Worm (Caenorhabditis elegans) whole organism, L1 larva: ENCODE results near the gene D1046.18.

ENCODE experiments used
- C04F5.9 ChIP-seq: sonication (generic microtip); optimal IDR thresholded peaks from 2 replicates; lab custom pipeline; 2016; ENCODE audit warnings: missing genetic modification characterization, missing compliant biosample characterization
- C16A3.4 ChIP-seq: fragments of 150-350 bp; optimal IDR thresholded peaks from 2 replicates; lab custom pipeline; 2014; ENCODE audit warnings: missing biosample characterization, missing genetic modification characterization
- F16B12.6 ChIP-seq: fragments of 150-350 bp; optimal IDR thresholded peaks from 2 replicates; lab custom pipeline; 2014; ENCODE audit warnings: missing biosample characterization, missing genetic modification characterization
- Y116A8C.19 ChIP-seq: sonication (generic microtip); optimal IDR thresholded peaks from 2 replicates; lab custom pipeline; 2016; ENCODE audit warnings: missing compliant biosample characterization, missing genetic modification characterization, borderline replicate concordance
- alr-1 ChIP-seq: fragments of 200-800 bp; sonication (Bioruptor generic); optimal IDR thresholded peaks from 2 replicates; lab custom pipeline; 2018; ENCODE audit warnings: borderline replicate concordance, mild to moderate bottlenecking, missing genetic modification characterization, missing compliant biosample characterization
- blmp-1 ChIP-seq: fragments of 150-350 bp; optimal IDR thresholded peaks from 2 replicates; lab custom pipeline; 2014; ENCODE audit warnings: missing biosample characterization, missing genetic modification characterization
- ceh-8 ChIP-seq: fragments of 200-800 bp; sonication (Bioruptor generic); optimal IDR thresholded peaks from 2 replicates; lab custom pipeline; 2018; ENCODE audit warnings: mild to moderate bottlenecking, missing genetic modification characterization, moderate library complexity, missing compliant biosample characterization
- dpl-1 ChIP-seq, 3 experiments: fragments of 150-350 bp in 2 of 3; sonication (generic microtip) in 1 of 3; optimal IDR thresholded peaks; 2 replicates each; lab custom pipeline; 2014 to 2017; ENCODE audit warnings: missing biosample characterization in 3 of 3, missing genetic modification characterization in 3 of 3, missing genetic modification reagents in 3 of 3
- dsc-1 ChIP-seq: sonication (generic microtip); optimal IDR thresholded peaks from 2 replicates; lab custom pipeline; 2016; ENCODE audit warnings: mild to moderate bottlenecking, missing genetic modification characterization, missing compliant biosample characterization
- efl-1 ChIP-seq, 4 experiments: fragments of 150-350 bp; optimal IDR thresholded peaks in 3 of 4; peaks in 1 of 4; 1 replicate in 1 of 4; 2 replicates in 3 of 4; lab custom pipeline; 2014; ENCODE audit warnings: missing biosample characterization in 2 of 4, missing genetic modification characterization in 2 of 4, missing genetic modification reagents in 2 of 4
- egl-13 ChIP-seq: sonication (generic microtip); optimal IDR thresholded peaks from 2 replicates; lab custom pipeline; 2016; ENCODE audit warnings: missing genotype, missing genetic modification reagents, missing genetic modification characterization, missing compliant biosample characterization
- egl-27 ChIP-seq, 2 experiments: fragments of 150-350 bp in 1 of 2; sonication (generic microtip); optimal IDR thresholded peaks; 3 replicates each; lab custom pipeline; 2017 to 2018; ENCODE audit warnings: missing biosample characterization in 2 of 2, missing genetic modification characterization in 2 of 2, missing genetic modification reagents in 2 of 2
- elt-2 ChIP-seq: sonication (generic microtip); optimal IDR thresholded peaks from 2 replicates; lab custom pipeline; 2016; ENCODE audit warnings: missing genetic modification characterization, mild to moderate bottlenecking, inconsistent platforms, missing compliant biosample characterization, missing genetic modification reagents
- fkh-4 ChIP-seq: sonication (generic microtip); optimal IDR thresholded peaks from 2 replicates; lab custom pipeline; 2016; ENCODE audit warnings: missing compliant biosample characterization, missing genetic modification characterization, borderline replicate concordance
- fkh-8 ChIP-seq: sonication (generic microtip); optimal IDR thresholded peaks from 2 replicates; lab custom pipeline; 2016; ENCODE audit warnings: mild to moderate bottlenecking, missing genetic modification characterization, missing compliant biosample characterization
- hlh-17 ChIP-seq: fragments of 200-800 bp; sonication (Bioruptor generic); optimal IDR thresholded peaks from 2 replicates; lab custom pipeline; 2018; ENCODE audit warnings: missing genetic modification characterization, mild to moderate bottlenecking, missing compliant biosample characterization, moderate library complexity, borderline replicate concordance
- jun-1 ChIP-seq: fragments of 150-350 bp; optimal IDR thresholded peaks from 2 replicates; lab custom pipeline; 2014; ENCODE audit warnings: missing biosample characterization, missing genetic modification reagents, missing genetic modification characterization
- lin-13 ChIP-seq: fragments of 150-350 bp; optimal IDR thresholded peaks from 2 replicates; lab custom pipeline; 2014; ENCODE audit warnings: missing biosample characterization, missing genetic modification reagents, missing genetic modification characterization
- lin-14 ChIP-seq: fragments of 200-800 bp; sonication (Bioruptor generic); optimal IDR thresholded peaks from 2 replicates; lab custom pipeline; 2018; ENCODE audit warnings: mild to moderate bottlenecking, missing genetic modification characterization, moderate library complexity, missing compliant biosample characterization
- lin-15B ChIP-seq: fragments of 150-350 bp; sonication (generic microtip); optimal IDR thresholded peaks from 3 replicates; lab custom pipeline; 2014; ENCODE audit warnings: missing biosample characterization, missing genetic modification characterization
- lin-35 ChIP-seq, 2 experiments: fragments of 150-350 bp; optimal IDR thresholded peaks; 2 replicates each; lab custom pipeline; 2014; ENCODE audit warnings: missing biosample characterization in 2 of 2, missing genetic modification characterization in 2 of 2, missing genetic modification reagents in 2 of 2
- lsy-2 ChIP-seq, 2 experiments: fragments of 150-350 bp; optimal IDR thresholded peaks; 2 replicates each; lab custom pipeline; 2014; ENCODE audit warnings: missing biosample characterization in 2 of 2, missing genetic modification characterization in 2 of 2
- mep-1 ChIP-seq: fragments of 150-350 bp; optimal IDR thresholded peaks from 2 replicates; lab custom pipeline; 2014; ENCODE audit warnings: missing biosample characterization, missing genetic modification characterization
- nhr-12 ChIP-seq: sonication (generic microtip); optimal IDR thresholded peaks from 2 replicates; lab custom pipeline; 2017; ENCODE audit warnings: missing biosample characterization, missing genetic modification characterization
- nhr-19 ChIP-seq: fragments of 200-800 bp; sonication (Bioruptor generic); conservative IDR thresholded peaks from 2 replicates; pipeline ENCODE4 v1.3.6; 2022; ENCODE audit warnings: missing genetic modification characterization, missing compliant biosample characterization
- nhr-47 ChIP-seq: sonication (generic microtip); optimal IDR thresholded peaks from 2 replicates; lab custom pipeline; 2016; ENCODE audit warnings: mild to moderate bottlenecking, missing genetic modification characterization, moderate library complexity, missing compliant biosample characterization
- nhr-71 ChIP-seq: sonication (generic microtip); optimal IDR thresholded peaks from 2 replicates; lab custom pipeline; 2016; ENCODE audit warnings: mild to moderate bottlenecking, missing genetic modification characterization, moderate library complexity, missing compliant biosample characterization
- nhr-85 ChIP-seq: sonication (generic microtip); peaks from one replicate; lab custom pipeline; 2016; ENCODE audit warnings: missing genetic modification characterization, inconsistent platforms, missing compliant biosample characterization
- pqm-1 ChIP-seq: sonication (generic microtip); optimal IDR thresholded peaks from 3 replicates; lab custom pipeline; 2017; ENCODE audit warnings: missing biosample characterization, missing genetic modification characterization
- rnt-1 ChIP-seq: sonication (generic microtip); optimal IDR thresholded peaks from 2 replicates; lab custom pipeline; 2016; ENCODE audit warnings: mild to moderate bottlenecking, missing genetic modification characterization, moderate library complexity, missing compliant biosample characterization
- skn-1 ChIP-seq: fragments of 150-350 bp; optimal IDR thresholded peaks from 2 replicates; lab custom pipeline; 2014; ENCODE audit warnings: missing biosample characterization, missing genetic modification characterization
- snu-23 ChIP-seq: sonication (generic microtip); optimal IDR thresholded peaks from 2 replicates; lab custom pipeline; 2016; ENCODE audit warnings: missing genetic modification characterization, missing compliant biosample characterization
- sox-4 ChIP-seq: sonication (generic microtip); optimal IDR thresholded peaks from 2 replicates; lab custom pipeline; 2016; ENCODE audit warnings: missing genetic modification characterization, missing compliant biosample characterization
- sptf-1 ChIP-seq: fragments of 150-350 bp; optimal IDR thresholded peaks from 2 replicates; lab custom pipeline; 2014; ENCODE audit warnings: missing biosample characterization, missing genetic modification characterization
- sup-37 ChIP-seq: fragments of 200-800 bp; sonication (Bioruptor generic); optimal IDR thresholded peaks from 2 replicates; lab custom pipeline; 2018; ENCODE audit warnings: mild to moderate bottlenecking, missing genetic modification characterization, missing compliant biosample characterization
- swsn-7 ChIP-seq: sonication (generic microtip); optimal IDR thresholded peaks from 2 replicates; lab custom pipeline; 2016; ENCODE audit warnings: missing genetic modification characterization, missing compliant biosample characterization
- tbx-2 ChIP-seq: sonication (generic microtip); optimal IDR thresholded peaks from 2 replicates; lab custom pipeline; 2016; ENCODE audit warnings: missing genetic modification characterization, missing compliant biosample characterization
- tlp-1 ChIP-seq: fragments of 150-350 bp; optimal IDR thresholded peaks from 2 replicates; lab custom pipeline; 2014; ENCODE audit warnings: missing biosample characterization, missing genetic modification characterization
- unc-130 ChIP-seq: fragments of 150-350 bp; optimal IDR thresholded peaks from 2 replicates; lab custom pipeline; 2017; ENCODE audit warnings: missing biosample characterization, missing genetic modification characterization, inconsistent platforms
- unc-30 ChIP-seq: sonication (generic microtip); optimal IDR thresholded peaks from 2 replicates; lab custom pipeline; 2017; ENCODE audit warnings: missing biosample characterization, missing genetic modification characterization
- unc-86 ChIP-seq: sonication (generic microtip); optimal IDR thresholded peaks from 2 replicates; lab custom pipeline; 2016; ENCODE audit warnings: missing genetic modification characterization, missing compliant biosample characterization
- xbp-1 ChIP-seq: sonication (generic microtip); optimal IDR thresholded peaks from 2 replicates; lab custom pipeline; 2016; ENCODE audit warnings: missing genetic modification characterization, missing compliant biosample characterization

Gene D1046.18

DNA sequence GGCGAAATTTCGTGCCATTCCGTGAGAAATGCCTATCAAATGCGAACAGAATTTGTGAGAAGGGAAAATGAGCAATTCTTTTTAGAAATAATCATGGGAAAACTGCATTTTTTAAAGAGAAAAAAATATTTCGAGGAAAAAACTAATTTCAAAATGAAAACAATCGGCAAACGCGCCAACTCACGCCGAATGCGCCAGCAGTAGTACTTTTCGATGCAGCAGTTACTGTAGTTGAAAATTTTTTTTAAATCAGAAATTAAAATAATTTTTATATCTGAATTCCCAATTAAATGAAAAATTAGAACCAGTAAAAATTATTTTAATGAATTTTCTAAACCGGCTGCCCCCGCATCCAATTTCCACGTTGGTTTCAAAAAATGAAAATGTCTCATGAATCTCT lies 6.7 kb upstream of the D1046.18 start:
- TF ChIP-seq C16A3.4 (tag; lab: Kevin White, UChicago) (no peak), unc-30 (tag; lab: Kevin White, UChicago) (no peak), xbp-1 (tag; lab: Kevin White, UChicago) (no peak), nhr-85 (tag; lab: Kevin White, UChicago) (no peak), egl-27 (tag; optimal IDR thresholded peaks at IDR 0.05; lab: Kevin White, UChicago) (no peak), jun-1 (no peak), nhr-19 (GFP tag; lab: Robert Waterston, UW) (no peak), Y116A8C.19 (tag; lab: Kevin White, UChicago) (no peak), lin-15B (tag; lab: Kevin White, UChicago) (no peak), swsn-7 (no peak), unc-86 (no peak), efl-1 (optimal IDR thresholded peaks at IDR 0.05; lab: Kevin White, UChicago) (no peak), efl-1 (GFP tag; optimal IDR thresholded peaks at IDR 0.05 in 1 of 2; lab: Kevin White, UChicago) (no peak), fkh-4 (tag; lab: Kevin White, UChicago) (no peak), rnt-1 (tag; lab: Kevin White, UChicago) (no peak), lin-13 (no peak), unc-130 (tag; lab: Kevin White, UChicago) (no peak)

DNA sequence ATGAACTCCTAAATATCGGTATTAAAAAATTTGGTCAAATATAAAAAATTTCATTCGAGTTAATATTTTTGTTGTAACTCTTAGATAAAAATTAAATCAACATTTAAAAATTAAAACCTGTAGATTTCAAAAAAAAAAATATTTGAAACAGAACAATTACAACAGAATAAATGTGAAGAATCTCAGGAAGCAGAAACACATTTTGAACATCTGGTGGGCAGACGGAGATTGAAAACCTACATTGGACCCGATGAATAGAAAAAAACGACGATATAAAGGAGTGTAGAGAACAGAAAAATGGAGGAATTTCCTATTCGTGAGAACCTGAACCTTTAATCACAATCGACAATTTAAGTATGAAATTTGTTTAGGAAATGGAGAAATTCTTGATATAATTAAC lies 5.9 kb upstream of the D1046.18 start:
- peak; percentile 67 for TF ChIP-seq dsc-1 (tag; lab: Kevin White, UChicago)
- TF ChIP-seq lsy-2 (tag; optimal IDR thresholded peaks at IDR 0.05; lab: Kevin White, UChicago), result no peak
- TF ChIP-seq sup-37 (GFP tag; lab: Kevin White, UChicago), result no peak
- TF ChIP-seq blmp-1 (tag; lab: Kevin White, UChicago), result no peak
- no peak for TF ChIP-seq unc-130 (tag; lab: Kevin White, UChicago)
- TF ChIP-seq nhr-12 (tag; lab: Kevin White, UChicago), result no peak
- no peak for TF ChIP-seq C16A3.4 (tag; lab: Kevin White, UChicago)
- no peak for TF ChIP-seq tlp-1 (tag; lab: Kevin White, UChicago)

- TF ChIP-seq sptf-1 (tag; lab: Kevin White, UChicago) (no peak), nhr-71 (tag; lab: Kevin White, UChicago) (peak; percentile 39), sup-37 (GFP tag; lab: Kevin White, UChicago) (no peak), ceh-8 (GFP tag; lab: Kevin White, UChicago) (no peak), mep-1 (tag; lab: Kevin White, UChicago) (peak; percentile 41), nhr-12 (tag; lab: Kevin White, UChicago) (no peak), lsy-2 (tag; optimal IDR thresholded peaks at IDR 0.05; lab: Kevin White, UChicago) (peak in 1 of 2 experiments; percentile 64), lin-14 (GFP tag; lab: Kevin White, UChicago) (peak; percentile 4), C04F5.9 (no peak), lin-35 (GFP tag; optimal IDR thresholded peaks at IDR 0.05; lab: Kevin White, UChicago) (peak in 1 of 2 experiments; percentile 48), unc-30 (tag; lab: Kevin White, UChicago) (no peak), pqm-1 (no peak), skn-1 (tag; lab: Kevin White, UChicago) (peak; percentile 3), snu-23 (GFP tag; lab: Kevin White, UChicago) (peak; percentile 37), tbx-2 (tag; lab: Kevin White, UChicago) (no peak), F16B12.6 (no peak), unc-130 (tag; lab: Kevin White, UChicago) (peak; percentile 47), efl-1 (optimal IDR thresholded peaks at IDR 0.05; lab: Kevin White, UChicago) (peak; percentile 4 to 33), efl-1 (GFP tag; optimal IDR thresholded peaks at IDR 0.05 in 1 of 2; lab: Kevin White, UChicago) (peak; percentile 14 to 86), fkh-8 (tag; lab: Kevin White, UChicago) (no peak), dpl-1 (GFP tag; optimal IDR thresholded peaks at IDR 0.05; lab: Kevin White, UChicago) (peak; percentile 5 to 33 (median 27)), egl-13 (tag; lab: Kevin White, UChicago) (no peak), blmp-1 (tag; lab: Kevin White, UChicago) (peak; percentile 46), hlh-17 (GFP tag; lab: Kevin White, UChicago) (no peak), nhr-47 (tag; lab: Kevin White, UChicago) (peak; percentile 30), alr-1 (tag; lab: Kevin White, UChicago) (no peak), sox-4 (tag; lab: Kevin White, UChicago) (no peak), C16A3.4 (tag; lab: Kevin White, UChicago) (peak; percentile 28), xbp-1 (tag; lab: Kevin White, UChicago) (peak; percentile 1), elt-2 (tag; lab: Kevin White, UChicago) (no peak), swsn-7 (peak; percentile 30), lin-15B (tag; lab: Kevin White, UChicago) (peak; percentile 12)
Measured at ce11 chrIV:8925990-8926389, 4.1 kb upstream of the D1046.18 start, which contains the start of the genes D1046.2 and cfim-2. TSS of gene D1046.2 (minus strand) at chrIV:8926067. TSS of gene cfim-2 (plus strand) at chrIV:8926324.
